Fruit fly (Drosophila melanogaster): ENCODE measurements around the gene CG44014.
A peak's percentile ranks its signal among the peaks of the same experiment; 100 is the strongest.

DNA sequence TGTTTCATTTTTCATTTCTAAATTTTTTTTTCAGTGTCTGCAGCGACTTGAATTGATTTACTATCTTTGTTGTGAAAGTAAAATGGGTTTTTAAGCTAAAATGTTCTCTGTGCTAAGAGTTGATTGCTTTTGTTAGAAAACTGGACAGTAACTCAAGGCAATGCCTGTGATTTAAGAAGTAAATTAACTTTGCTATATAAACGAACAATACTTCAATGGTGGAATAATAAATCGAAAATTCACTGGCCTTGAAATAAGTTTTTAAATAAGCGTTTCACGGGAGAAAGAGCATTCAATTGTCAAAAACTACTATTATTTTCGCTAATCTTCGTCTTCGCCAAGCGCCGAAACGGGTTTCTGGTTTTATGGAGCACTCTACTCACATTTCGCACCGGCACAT is 32.2 kb upstream of the CG44014 start:
- TF ChIP-seq Ets21C (GFP tag; optimal IDR thresholded peaks at IDR 0.05) (no peak), topi (GFP tag; optimal IDR thresholded peaks at IDR 0.05) (peak; percentile 29), CG16779 (tag; optimal IDR thresholded peaks at IDR 0.05) (no peak), Smox (GFP tag; optimal IDR thresholded peaks at IDR 0.05) (peak; percentile 29), Ets96B (tag; optimal IDR thresholded peaks at IDR 0.05) (no peak), Hr39 (GFP tag; optimal IDR thresholded peaks at IDR 0.05) (peak; percentile 32), Blimp-1 (GFP tag; optimal IDR thresholded peaks at IDR 0.05) (no peak), Lpt (GFP tag; optimal IDR thresholded peaks at IDR 0.05) (peak; percentile 27), acj6 (GFP tag; optimal IDR thresholded peaks at IDR 0.05) (no peak), Sox14 (GFP tag; optimal IDR thresholded peaks at IDR 0.05) (peak; percentile 38)

Data from whole organism, prepupa.